Worm (Caenorhabditis elegans) whole organism, L1 larva: ENCODE data around the gene C03H5.6.
A peak's percentile ranks its signal among the peaks of the same experiment; 100 is the strongest.

Experiments
- C04F5.9 ChIP-seq: sonication (generic microtip); optimal IDR thresholded peaks from 2 replicates; lab custom pipeline; 2016; ENCODE audit warnings: missing genetic modification characterization, missing compliant biosample characterization
- C16A3.4 ChIP-seq: fragments of 150-350 bp; optimal IDR thresholded peaks from 2 replicates; lab custom pipeline; 2014; ENCODE audit warnings: missing biosample characterization, missing genetic modification characterization
- F16B12.6 ChIP-seq: fragments of 150-350 bp; optimal IDR thresholded peaks from 2 replicates; lab custom pipeline; 2014; ENCODE audit warnings: missing biosample characterization, missing genetic modification characterization
- Y116A8C.19 ChIP-seq: sonication (generic microtip); optimal IDR thresholded peaks from 2 replicates; lab custom pipeline; 2016; ENCODE audit warnings: missing compliant biosample characterization, missing genetic modification characterization, borderline replicate concordance
- aly-2 ChIP-seq: fragments of 150-350 bp; optimal IDR thresholded peaks from 2 replicates; lab custom pipeline; 2014; ENCODE audit warnings: missing biosample characterization, missing genetic modification characterization
- ama-1 ChIP-seq: fragments of 150-350 bp; optimal IDR thresholded peaks from 2 replicates; lab custom pipeline; 2014
- blmp-1 ChIP-seq: fragments of 150-350 bp; optimal IDR thresholded peaks from 2 replicates; lab custom pipeline; 2014; ENCODE audit warnings: missing biosample characterization, missing genetic modification characterization
- ceh-82 ChIP-seq, 3 experiments: fragments of 150-350 bp in 1 of 3; sonication (generic microtip) in 2 of 3; optimal IDR thresholded peaks; 2 replicates each; lab custom pipeline; 2014 to 2017; ENCODE audit warnings: missing biosample characterization in 3 of 3, missing genetic modification characterization in 3 of 3
- ceh-90 ChIP-seq: sonication (generic microtip); optimal IDR thresholded peaks from 2 replicates; lab custom pipeline; 2016; ENCODE audit warnings: missing genetic modification characterization, missing compliant biosample characterization
- ces-1 ChIP-seq: fragments of 150-350 bp; optimal IDR thresholded peaks from 2 replicates; lab custom pipeline; 2014; ENCODE audit warnings: missing biosample characterization, missing genetic modification reagents, missing genetic modification characterization
- dpl-1 ChIP-seq, 3 experiments: fragments of 150-350 bp in 2 of 3; sonication (generic microtip) in 1 of 3; optimal IDR thresholded peaks; 2 replicates each; lab custom pipeline; 2014 to 2017; ENCODE audit warnings: missing biosample characterization in 3 of 3, missing genetic modification characterization in 3 of 3, missing genetic modification reagents in 3 of 3
- dsc-1 ChIP-seq: sonication (generic microtip); optimal IDR thresholded peaks from 2 replicates; lab custom pipeline; 2016; ENCODE audit warnings: mild to moderate bottlenecking, missing genetic modification characterization, missing compliant biosample characterization
- efl-1 ChIP-seq, 4 experiments: fragments of 150-350 bp; optimal IDR thresholded peaks in 3 of 4; peaks in 1 of 4; 1 replicate in 1 of 4; 2 replicates in 3 of 4; lab custom pipeline; 2014; ENCODE audit warnings: missing biosample characterization in 2 of 4, missing genetic modification characterization in 2 of 4, missing genetic modification reagents in 2 of 4
- fkh-10 ChIP-seq: sonication (generic microtip); optimal IDR thresholded peaks from 2 replicates; lab custom pipeline; 2017; ENCODE audit warnings: missing biosample characterization, missing genetic modification reagents, missing genetic modification characterization
- fkh-4 ChIP-seq: sonication (generic microtip); optimal IDR thresholded peaks from 2 replicates; lab custom pipeline; 2016; ENCODE audit warnings: missing compliant biosample characterization, missing genetic modification characterization, borderline replicate concordance
- fkh-8 ChIP-seq: sonication (generic microtip); optimal IDR thresholded peaks from 2 replicates; lab custom pipeline; 2016; ENCODE audit warnings: mild to moderate bottlenecking, missing genetic modification characterization, missing compliant biosample characterization
- hlh-4 ChIP-seq: sonication (generic microtip); optimal IDR thresholded peaks from 2 replicates; lab custom pipeline; 2016; ENCODE audit warnings: mild to moderate bottlenecking, missing genetic modification characterization, missing compliant biosample characterization
- isw-1 ChIP-seq: fragments of 200-800 bp; sonication (Bioruptor generic); IDR thresholded peaks from 2 replicates; pipeline ENCODE4 v1.3.6; 2022; ENCODE audit warnings: missing genetic modification characterization, missing compliant biosample characterization
- jun-1 ChIP-seq: fragments of 150-350 bp; optimal IDR thresholded peaks from 2 replicates; lab custom pipeline; 2014; ENCODE audit warnings: missing biosample characterization, missing genetic modification reagents, missing genetic modification characterization
- lin-13 ChIP-seq: fragments of 150-350 bp; optimal IDR thresholded peaks from 2 replicates; lab custom pipeline; 2014; ENCODE audit warnings: missing biosample characterization, missing genetic modification reagents, missing genetic modification characterization
- lin-14 ChIP-seq: fragments of 200-800 bp; sonication (Bioruptor generic); optimal IDR thresholded peaks from 2 replicates; lab custom pipeline; 2018; ENCODE audit warnings: mild to moderate bottlenecking, missing genetic modification characterization, moderate library complexity, missing compliant biosample characterization
- lin-35 ChIP-seq, 2 experiments: fragments of 150-350 bp; optimal IDR thresholded peaks; 2 replicates each; lab custom pipeline; 2014; ENCODE audit warnings: missing biosample characterization in 2 of 2, missing genetic modification characterization in 2 of 2, missing genetic modification reagents in 2 of 2
- mdl-1 ChIP-seq, 2 experiments: fragments of 150-350 bp; optimal IDR thresholded peaks; 2 replicates each; lab custom pipeline; 2014 to 2017; ENCODE audit warnings: missing biosample characterization in 2 of 2, missing genetic modification characterization in 2 of 2, inconsistent platforms in 1 of 2
- mef-2 ChIP-seq: fragments of 150-350 bp; optimal IDR thresholded peaks from 2 replicates; lab custom pipeline; 2014; ENCODE audit warnings: missing biosample characterization, missing genetic modification characterization
- mep-1 ChIP-seq: fragments of 150-350 bp; optimal IDR thresholded peaks from 2 replicates; lab custom pipeline; 2014; ENCODE audit warnings: missing biosample characterization, missing genetic modification characterization
- nhr-20 ChIP-seq: sonication (generic microtip); optimal IDR thresholded peaks from 2 replicates; lab custom pipeline; 2016; ENCODE audit warnings: mild to moderate bottlenecking, missing genetic modification characterization, missing compliant biosample characterization
- nhr-237 ChIP-seq: fragments of 150-350 bp; optimal IDR thresholded peaks from 2 replicates; lab custom pipeline; 2014; ENCODE audit warnings: missing biosample characterization, missing genetic modification characterization
- nhr-76 ChIP-seq: sonication (generic microtip); optimal IDR thresholded peaks from 2 replicates; lab custom pipeline; 2017; ENCODE audit warnings: missing biosample characterization, missing genetic modification characterization
- nhr-77 ChIP-seq: fragments of 150-350 bp; optimal IDR thresholded peaks from 2 replicates; lab custom pipeline; 2014; ENCODE audit warnings: missing biosample characterization, missing genetic modification characterization
- nhr-85 ChIP-seq: sonication (generic microtip); peaks from one replicate; lab custom pipeline; 2016; ENCODE audit warnings: missing genetic modification characterization, inconsistent platforms, missing compliant biosample characterization
- nhr-90 ChIP-seq: sonication (generic microtip); optimal IDR thresholded peaks from 2 replicates; lab custom pipeline; 2016; ENCODE audit warnings: mild to moderate bottlenecking, missing genetic modification characterization, missing compliant biosample characterization; ENCODE audit not compliant: poor library complexity
- pax-3 ChIP-seq: fragments of 200-800 bp; sonication (Bioruptor generic); optimal IDR thresholded peaks from 2 replicates; lab custom pipeline; 2018; ENCODE audit warnings: mild to moderate bottlenecking, missing genetic modification characterization, moderate library complexity, missing compliant biosample characterization
- rnt-1 ChIP-seq: sonication (generic microtip); optimal IDR thresholded peaks from 2 replicates; lab custom pipeline; 2016; ENCODE audit warnings: mild to moderate bottlenecking, missing genetic modification characterization, moderate library complexity, missing compliant biosample characterization
- snpc-4 ChIP-seq: fragments of 150-350 bp; optimal IDR thresholded peaks from 2 replicates; lab custom pipeline; 2014; ENCODE audit warnings: missing biosample characterization, missing genetic modification characterization
- snu-23 ChIP-seq: sonication (generic microtip); optimal IDR thresholded peaks from 2 replicates; lab custom pipeline; 2016; ENCODE audit warnings: missing genetic modification characterization, missing compliant biosample characterization
- sox-4 ChIP-seq: sonication (generic microtip); optimal IDR thresholded peaks from 2 replicates; lab custom pipeline; 2016; ENCODE audit warnings: missing genetic modification characterization, missing compliant biosample characterization
- sptf-1 ChIP-seq: fragments of 150-350 bp; optimal IDR thresholded peaks from 2 replicates; lab custom pipeline; 2014; ENCODE audit warnings: missing biosample characterization, missing genetic modification characterization
- sup-37 ChIP-seq: fragments of 200-800 bp; sonication (Bioruptor generic); optimal IDR thresholded peaks from 2 replicates; lab custom pipeline; 2018; ENCODE audit warnings: mild to moderate bottlenecking, missing genetic modification characterization, missing compliant biosample characterization
- swsn-7 ChIP-seq: sonication (generic microtip); optimal IDR thresholded peaks from 2 replicates; lab custom pipeline; 2016; ENCODE audit warnings: missing genetic modification characterization, missing compliant biosample characterization
- tbx-2 ChIP-seq: sonication (generic microtip); optimal IDR thresholded peaks from 2 replicates; lab custom pipeline; 2016; ENCODE audit warnings: missing genetic modification characterization, missing compliant biosample characterization
- unc-130 ChIP-seq: fragments of 150-350 bp; optimal IDR thresholded peaks from 2 replicates; lab custom pipeline; 2017; ENCODE audit warnings: missing biosample characterization, missing genetic modification characterization, inconsistent platforms
- unc-62 ChIP-seq: fragments of 150-350 bp; optimal IDR thresholded peaks from 2 replicates; lab custom pipeline; 2014; ENCODE audit warnings: missing biosample characterization, missing genetic modification reagents, missing genetic modification characterization
- unc-86 ChIP-seq: sonication (generic microtip); optimal IDR thresholded peaks from 2 replicates; lab custom pipeline; 2016; ENCODE audit warnings: missing genetic modification characterization, missing compliant biosample characterization
- unc-98 ChIP-seq: fragments of 200-800 bp; sonication (Bioruptor generic); IDR thresholded peaks from 2 replicates; pipeline ENCODE4 v1.3.6; 2022; ENCODE audit warnings: missing genetic modification characterization, missing compliant biosample characterization
- xbp-1 ChIP-seq: sonication (generic microtip); optimal IDR thresholded peaks from 2 replicates; lab custom pipeline; 2016; ENCODE audit warnings: missing genetic modification characterization, missing compliant biosample characterization
- zag-1 ChIP-seq: fragments of 150-350 bp; optimal IDR thresholded peaks from 2 replicates; lab custom pipeline; 2014; ENCODE audit warnings: missing biosample characterization, missing genetic modification characterization
- ztf-4 ChIP-seq: fragments of 150-350 bp; optimal IDR thresholded peaks from 2 replicates; lab custom pipeline; 2014; ENCODE audit warnings: missing biosample characterization, missing genetic modification characterization

The C03H5.6 gene

DNA sequence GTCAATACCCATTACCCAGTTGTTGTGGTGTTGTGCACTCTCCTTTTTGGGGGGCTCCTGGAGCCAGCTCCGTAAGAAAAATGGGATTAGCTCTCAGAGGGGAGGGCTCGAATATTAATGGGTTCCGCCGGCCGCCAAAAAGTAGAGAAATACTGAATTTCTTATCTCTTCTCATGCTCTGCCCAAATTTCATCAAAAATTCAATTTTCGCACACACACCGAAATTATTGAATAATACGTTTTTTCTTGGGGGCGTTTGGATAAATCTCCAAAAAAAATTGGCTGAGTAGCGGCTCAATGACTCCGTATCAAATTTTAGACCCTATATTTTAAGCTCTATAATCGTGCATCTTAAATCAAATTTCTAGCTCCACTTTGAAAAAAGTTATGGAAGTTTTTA is 946 bp upstream of the C03H5.6 start:
- TF ChIP-seq efl-1 (optimal IDR thresholded peaks at IDR 0.05; lab: Kevin White, UChicago) (no peak), efl-1 (GFP tag; optimal IDR thresholded peaks at IDR 0.05 in 1 of 2; lab: Kevin White, UChicago) (peak in 1 of 2 experiments; percentile 80), fkh-8 (tag; lab: Kevin White, UChicago) (no peak)
- TF ChIP-seq, all 84 proteins: peak for 1

DNA sequence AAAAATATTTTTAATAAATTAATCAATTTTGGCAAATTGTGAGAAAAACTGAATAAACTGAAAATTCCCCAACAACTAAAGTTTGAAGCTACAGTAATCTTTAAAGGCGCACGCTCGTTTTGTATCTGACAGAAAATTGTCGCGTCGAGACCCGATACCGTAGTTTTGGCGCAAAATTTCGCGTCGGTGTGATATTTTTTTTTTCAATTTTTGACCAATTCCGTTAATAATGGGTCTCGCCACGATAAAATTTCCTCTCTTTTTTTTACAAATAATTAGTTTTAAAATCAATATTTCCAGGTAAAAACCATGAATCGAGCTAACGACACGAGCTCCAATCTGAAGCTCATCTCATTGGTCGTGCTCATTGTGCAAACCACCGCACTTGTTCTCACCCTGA is 10.7 kb downstream of the C03H5.6 start, which contains the start of gene nstp-4:
TSS of gene nstp-4 (plus strand) at position 301 of the 400 bp plus-strand sequence.
- TF ChIP-seq lin-14 (GFP tag; lab: Kevin White, UChicago) (no peak), unc-86 (tag; lab: Kevin White, UChicago) (no peak), ceh-90 (no peak), C16A3.4 (tag; lab: Kevin White, UChicago) (no peak), snu-23 (no peak), fkh-4 (tag; lab: Kevin White, UChicago) (no peak), ces-1 (no peak), dpl-1 (GFP tag; optimal IDR thresholded peaks at IDR 0.05; lab: Kevin White, UChicago) (no peak), snpc-4 (no peak), unc-98 (GFP tag; lab: Robert Waterston, UW) (no peak), aly-2 (no peak), nhr-76 (no peak), lin-13 (GFP tag; lab: Kevin White, UChicago) (no peak), hlh-4 (tag; lab: Kevin White, UChicago) (no peak), nhr-77 (tag; lab: Kevin White, UChicago) (no peak), rnt-1 (tag; lab: Kevin White, UChicago) (no peak), Y116A8C.19 (tag; lab: Kevin White, UChicago) (no peak), ama-1 (lab: Kevin White, UChicago) (no peak)

DNA sequence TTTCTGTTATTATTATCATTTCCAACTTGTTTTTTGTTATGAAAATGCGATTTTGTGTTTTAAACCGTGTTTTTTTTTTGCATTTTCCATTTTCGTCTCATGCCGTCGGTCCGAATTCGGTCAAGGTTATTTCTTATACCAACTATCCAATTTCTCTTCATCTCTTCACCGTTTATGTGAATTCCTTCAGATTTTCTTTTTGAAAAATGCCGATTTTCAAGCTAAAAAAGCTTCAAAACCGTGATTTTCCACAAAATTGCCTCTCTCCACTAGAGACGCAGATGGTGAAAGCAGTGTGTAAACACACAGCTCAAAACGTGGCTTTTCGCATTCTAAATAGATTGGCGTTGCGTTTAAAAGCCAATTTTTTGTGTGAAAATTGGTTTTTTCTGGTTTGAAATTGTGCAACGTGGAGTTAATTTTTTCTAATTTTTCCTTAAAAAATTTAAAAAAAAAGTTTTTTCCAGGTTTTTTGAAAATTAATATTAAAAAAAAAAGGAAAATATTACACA is 11.3 kb downstream of the C03H5.6 start:
- peak in 1 of 3 experiments; percentile 15 for TF ChIP-seq dpl-1 (GFP tag; optimal IDR thresholded peaks at IDR 0.05; lab: Kevin White, UChicago)
- TF ChIP-seq snu-23: no peak
- no peak for TF ChIP-seq mep-1 (tag; lab: Kevin White, UChicago)
- peak; percentile 22 for TF ChIP-seq blmp-1 (tag; lab: Kevin White, UChicago)
- TF ChIP-seq ceh-82 (tag; optimal IDR thresholded peaks at IDR 0.05; lab: Kevin White, UChicago): no peak
- no peak for TF ChIP-seq snpc-4
- TF ChIP-seq efl-1 (optimal IDR thresholded peaks at IDR 0.05; lab: Kevin White, UChicago): peak; percentile 17 to 28
- peak in 1 of 2 experiments; percentile 92 for TF ChIP-seq efl-1 (GFP tag; optimal IDR thresholded peaks at IDR 0.05 in 1 of 2; lab: Kevin White, UChicago)
- TF ChIP-seq F16B12.6: peak; percentile 1
- no peak for TF ChIP-seq tbx-2 (tag; lab: Kevin White, UChicago)

DNA sequence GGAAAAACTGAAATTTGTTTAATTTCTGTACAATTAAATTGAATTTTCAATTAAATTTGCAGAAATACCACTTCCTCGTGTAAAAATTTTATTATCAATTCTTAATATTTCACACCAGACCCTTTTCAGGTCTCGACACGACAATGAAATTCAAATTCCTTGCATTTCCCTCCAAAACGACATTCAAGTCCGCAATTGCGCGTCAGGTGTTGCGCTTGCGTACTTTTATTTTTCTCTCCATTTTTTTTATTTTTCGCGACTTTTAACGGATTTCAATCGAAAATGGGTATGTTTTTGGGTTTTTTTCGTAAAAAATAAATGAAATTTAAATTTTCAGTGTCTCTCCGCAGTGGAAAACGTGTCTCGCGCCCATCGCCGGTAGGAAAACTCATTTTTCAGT is 13.3 kb downstream of the C03H5.6 start, which contains the start of gene C03H5.3:
TSS of gene C03H5.3 (plus strand) at position 132 of the 400 bp plus-strand sequence.
- TF ChIP-seq nhr-237 (tag; lab: Kevin White, UChicago) (no peak), zag-1 (tag; lab: Kevin White, UChicago) (no peak), Y116A8C.19 (tag; lab: Kevin White, UChicago) (no peak), pax-3 (tag; lab: Kevin White, UChicago) (no peak), dpl-1 (GFP tag; optimal IDR thresholded peaks at IDR 0.05; lab: Kevin White, UChicago) (peak; percentile 93 to 96 (median 95)), unc-130 (tag; lab: Kevin White, UChicago) (no peak), isw-1 (peak; percentile 39), fkh-4 (tag; lab: Kevin White, UChicago) (no peak), swsn-7 (tag; lab: Kevin White, UChicago) (peak; percentile 60), fkh-10 (no peak), dsc-1 (peak; percentile 46), mef-2 (no peak), mdl-1 (tag; optimal IDR thresholded peaks at IDR 0.05; lab: Kevin White, UChicago) (peak in 1 of 2 experiments; percentile 8), C04F5.9 (tag; lab: Kevin White, UChicago) (no peak), unc-98 (GFP tag; lab: Robert Waterston, UW) (no peak), jun-1 (no peak), nhr-76 (no peak), xbp-1 (tag; lab: Kevin White, UChicago) (peak; percentile 62), nhr-20 (tag; lab: Kevin White, UChicago) (peak; percentile 49), mep-1 (tag; lab: Kevin White, UChicago) (no peak), lin-35 (GFP tag; optimal IDR thresholded peaks at IDR 0.05; lab: Kevin White, UChicago) (peak; percentile 92 to 96), lin-14 (GFP tag; lab: Kevin White, UChicago) (no peak), ceh-90 (no peak), unc-62 (no peak), nhr-90 (tag; lab: Kevin White, UChicago) (peak; percentile 28), sptf-1 (tag; lab: Kevin White, UChicago) (no peak), ztf-4 (no peak), sox-4 (tag; lab: Kevin White, UChicago) (no peak), sup-37 (GFP tag; lab: Kevin White, UChicago) (no peak), nhr-85 (tag; lab: Kevin White, UChicago) (peak; percentile 38)
